Fruit fly (Drosophila melanogaster) whole organism, embryonic: ENCODE data around the gene Zir.

Experiments
- Asciz ChIP-seq: fragments of 200-800 bp; sonication (Bioruptor generic); optimal IDR thresholded peaks from 2 replicates; lab custom pipeline; 2017; ENCODE audit warnings: missing biosample characterization, mild to moderate bottlenecking, missing genetic modification characterization, missing genetic modification reagents
- Atf3 ChIP-seq: fragments of 200-800 bp; sonication (Bioruptor generic); optimal IDR thresholded peaks from 3 replicates; lab custom pipeline; 2016; ENCODE audit warnings: missing biosample characterization, missing genetic modification characterization
- B-H2 ChIP-seq: fragments of 200-800 bp; sonication (Bioruptor generic); optimal IDR thresholded peaks from 2 replicates; lab custom pipeline; 2018; ENCODE audit warnings: missing biosample characterization, mild to moderate bottlenecking, missing genetic modification characterization
- Bdp1 ChIP-seq: fragments of 200-800 bp; sonication (Bioruptor generic); optimal IDR thresholded peaks from 3 replicates; lab custom pipeline; 2016; ENCODE audit warnings: missing biosample characterization, missing genetic modification characterization
- C15 ChIP-seq: fragments of 200-800 bp; sonication (Bioruptor generic); IDR thresholded peaks from 3 replicates; pipeline ENCODE4 v1.3.6; 2022; ENCODE audit warnings: missing biosample characterization, missing genetic modification characterization
- CG10543 ChIP-seq: fragments of 200-800 bp; sonication (Bioruptor generic); optimal IDR thresholded peaks from 3 replicates; lab custom pipeline; 2017; ENCODE audit warnings: missing biosample characterization, mild to moderate bottlenecking, missing genetic modification characterization, moderate library complexity
- CG15479 ChIP-seq: fragments of 200-800 bp; sonication (Bioruptor generic); optimal IDR thresholded peaks from 3 replicates; lab custom pipeline; 2019; ENCODE audit warnings: missing biosample characterization, mild to moderate bottlenecking, missing genetic modification characterization, moderate library complexity
- CG1602 ChIP-seq: fragments of 200-800 bp; sonication (Bioruptor generic); optimal IDR thresholded peaks from 3 replicates; lab custom pipeline; 2016; ENCODE audit warnings: missing biosample characterization, missing genetic modification characterization
- CG1647 ChIP-seq: fragments of 200-800 bp; sonication (Bioruptor generic); optimal IDR thresholded peaks from 3 replicates; lab custom pipeline; 2016; ENCODE audit warnings: missing biosample characterization, missing genetic modification characterization
- CG17328 ChIP-seq: fragments of 200-800 bp; sonication (Bioruptor generic); IDR thresholded peaks from 2 replicates; pipeline ENCODE4 v1.3.6; 2022; ENCODE audit warnings: missing biosample characterization, missing genetic modification characterization
- CG18599 ChIP-seq: fragments of 200-800 bp; sonication (Bioruptor generic); optimal IDR thresholded peaks from 3 replicates; lab custom pipeline; 2017; ENCODE audit warnings: missing biosample characterization, missing genetic modification characterization, mild to moderate bottlenecking, moderate library complexity, missing genetic modification reagents
- CG30403 ChIP-seq: fragments of 200-800 bp; sonication (Bioruptor generic); optimal IDR thresholded peaks from 3 replicates; lab custom pipeline; 2016; ENCODE audit warnings: missing biosample characterization, missing genetic modification characterization
- CG31224 ChIP-seq: fragments of 200-800 bp; sonication (Bioruptor generic); IDR thresholded peaks from 2 replicates; pipeline ENCODE4 v1.3.6; 2022; ENCODE audit warnings: missing biosample characterization, missing genetic modification characterization
- CG3847 ChIP-seq: fragments of 200-800 bp; sonication (Bioruptor generic); IDR thresholded peaks from 2 replicates; pipeline ENCODE4 v1.3.6; 2022; ENCODE audit warnings: missing biosample characterization, missing genetic modification characterization
- CG42726 ChIP-seq: fragments of 200-800 bp; sonication (Bioruptor generic); IDR thresholded peaks from 2 replicates; pipeline ENCODE4 v1.3.6; 2022; ENCODE audit warnings: missing biosample characterization, missing genetic modification characterization; ENCODE audit not compliant: partially characterized antibody
- CG4360 ChIP-seq: fragments of 200-800 bp; sonication (Bioruptor generic); IDR thresholded peaks from 2 replicates; pipeline ENCODE4 v1.3.6; 2022; ENCODE audit warnings: missing biosample characterization, missing genetic modification characterization
- CG5245 ChIP-seq: fragments of 200-800 bp; sonication (Bioruptor generic); optimal IDR thresholded peaks from 3 replicates; lab custom pipeline; 2016; ENCODE audit warnings: missing biosample characterization, missing genetic modification characterization
- CG6683 ChIP-seq: fragments of 200-800 bp; sonication (Bioruptor generic); optimal IDR thresholded peaks from 2 replicates; lab custom pipeline; 2017; ENCODE audit warnings: missing biosample characterization, mild to moderate bottlenecking, missing genetic modification characterization, missing genetic modification reagents
- CG6854 ChIP-seq: fragments of 200-800 bp; sonication (Bioruptor generic); optimal IDR thresholded peaks from 3 replicates; lab custom pipeline; 2017; ENCODE audit warnings: missing biosample characterization, mild to moderate bottlenecking, missing genetic modification characterization
- CG7271 ChIP-seq: fragments of 200-800 bp; sonication (Bioruptor generic); optimal IDR thresholded peaks from 2 replicates; lab custom pipeline; 2018; ENCODE audit warnings: missing biosample characterization, mild to moderate bottlenecking, missing genetic modification characterization, moderate library complexity
- CG7963 ChIP-seq: fragments of 200-800 bp; sonication (Bioruptor generic); IDR thresholded peaks from 3 replicates; pipeline ENCODE4 v1.3.6; 2022; ENCODE audit warnings: missing biosample characterization, missing genetic modification characterization; ENCODE audit not compliant: partially characterized antibody
- CG9437 ChIP-seq: fragments of 200-800 bp; sonication (Bioruptor generic); optimal IDR thresholded peaks from 2 replicates; lab custom pipeline; 2018; ENCODE audit warnings: missing biosample characterization, mild to moderate bottlenecking, missing genetic modification characterization
- CG9797 ChIP-seq: fragments of 200-800 bp; sonication (Bioruptor generic); optimal IDR thresholded peaks from 3 replicates; lab custom pipeline; 2018; ENCODE audit warnings: missing biosample characterization, mild to moderate bottlenecking, missing genetic modification characterization
- CoRest ChIP-seq: fragments of 200-800 bp; sonication (Bioruptor generic); optimal IDR thresholded peaks from 3 replicates; lab custom pipeline; 2018; ENCODE audit warnings: missing biosample characterization, mild to moderate bottlenecking, missing genetic modification characterization, moderate library complexity
- D ChIP-seq, 2 experiments: fragments of 200-800 bp in 1 of 2; fragments of >200 bp in 1 of 2; sonication (Bioruptor generic) in 1 of 2; optimal IDR thresholded peaks; 2 replicates in 1 of 2; 3 replicates in 1 of 2; lab custom pipeline; 2017; ENCODE audit warnings: mild to moderate bottlenecking in 1 of 2, missing biosample characterization in 1 of 2, missing genetic modification characterization in 1 of 2, missing genetic modification reagents in 1 of 2
- Dp ChIP-seq: fragments of 200-800 bp; sonication (Bioruptor generic); optimal IDR thresholded peaks from 2 replicates; lab custom pipeline; 2018; ENCODE audit warnings: missing biosample characterization, mild to moderate bottlenecking, missing genetic modification characterization, moderate library complexity
- H15 ChIP-seq: fragments of 200-800 bp; sonication (Bioruptor generic); IDR thresholded peaks from 3 replicates; pipeline ENCODE4 v1.3.6; 2022; ENCODE audit warnings: missing biosample characterization, missing genetic modification characterization
- Hr3 ChIP-seq: fragments of 200-800 bp; sonication (Bioruptor generic); optimal IDR thresholded peaks from 3 replicates; lab custom pipeline; 2016; ENCODE audit warnings: missing biosample characterization, missing genetic modification characterization
- NK7.1 ChIP-seq: fragments of 200-800 bp; sonication (Bioruptor generic); optimal IDR thresholded peaks from 3 replicates; lab custom pipeline; 2016; ENCODE audit warnings: missing biosample characterization, missing genetic modification characterization
- NfI ChIP-seq: fragments of 200-800 bp; sonication (Bioruptor generic); optimal IDR thresholded peaks from 3 replicates; lab custom pipeline; 2018; ENCODE audit warnings: missing biosample characterization, mild to moderate bottlenecking, missing genetic modification characterization, moderate library complexity
- btn ChIP-seq: fragments of 200-800 bp; sonication (Bioruptor generic); optimal IDR thresholded peaks from 2 replicates; lab custom pipeline; 2016; ENCODE audit warnings: missing biosample characterization, missing genetic modification characterization
- dmrt11E ChIP-seq: fragments of 200-800 bp; sonication (Bioruptor generic); optimal IDR thresholded peaks from 3 replicates; lab custom pipeline; 2018; ENCODE audit warnings: missing biosample characterization, mild to moderate bottlenecking, missing genetic modification characterization, moderate library complexity
- dysf ChIP-seq: fragments of 200-800 bp; sonication (Bioruptor generic); IDR thresholded peaks from 3 replicates; pipeline ENCODE4 v1.3.6; 2022; ENCODE audit warnings: missing biosample characterization, missing genetic modification characterization
- fd102C ChIP-seq: fragments of 200-800 bp; sonication (Bioruptor generic); optimal IDR thresholded peaks from 2 replicates; lab custom pipeline; 2018; ENCODE audit warnings: missing biosample characterization, mild to moderate bottlenecking, missing genetic modification characterization, moderate library complexity
- fru ChIP-seq: fragments of >200 bp; optimal IDR thresholded peaks from 2 replicates; lab custom pipeline; 2017
- gcm2 ChIP-seq: fragments of 200-800 bp; sonication (Bioruptor generic); optimal IDR thresholded peaks from 2 replicates; lab custom pipeline; 2016; ENCODE audit warnings: missing biosample characterization, missing genetic modification characterization
- grau ChIP-seq: fragments of 200-800 bp; optimal IDR thresholded peaks from 3 replicates; lab custom pipeline; 2019; ENCODE audit warnings: missing biosample characterization, mild to moderate bottlenecking, missing genetic modification characterization, moderate library complexity
- hbn ChIP-seq: fragments of 200-800 bp; sonication (Bioruptor generic); IDR thresholded peaks from 2 replicates; pipeline ENCODE4 v1.3.6; 2022; ENCODE audit warnings: missing biosample characterization, missing genetic modification characterization; ENCODE audit not compliant: partially characterized antibody
- ken ChIP-seq: fragments of 200-800 bp; sonication (Bioruptor generic); IDR thresholded peaks from 3 replicates; pipeline ENCODE4 v1.3.6; 2022; ENCODE audit warnings: missing biosample characterization, missing genetic modification characterization
- nau ChIP-seq: fragments of 200-800 bp; sonication (Bioruptor generic); optimal IDR thresholded peaks from 3 replicates; lab custom pipeline; 2017; ENCODE audit warnings: missing biosample characterization, mild to moderate bottlenecking, missing genetic modification characterization, missing genetic modification reagents
- nerfin-2 ChIP-seq: fragments of 200-800 bp; sonication (Bioruptor generic); IDR thresholded peaks from 2 replicates; pipeline ENCODE4 v1.3.6; 2022; ENCODE audit warnings: missing biosample characterization, missing genetic modification characterization; ENCODE audit not compliant: partially characterized antibody
- pfk ChIP-seq: fragments of 200-800 bp; sonication (Bioruptor generic); optimal IDR thresholded peaks from 2 replicates; lab custom pipeline; 2018; ENCODE audit warnings: missing biosample characterization, mild to moderate bottlenecking, missing genetic modification characterization, moderate library complexity
- prd ChIP-seq, 3 experiments: fragments of >200 bp in 2 of 3; fragments of 200-800 bp in 1 of 3; sonication (Bioruptor generic) in 1 of 3; optimal IDR thresholded peaks in 2 of 3; IDR thresholded peaks in 1 of 3; 2 replicates in 2 of 3; 3 replicates in 1 of 3; pipeline versions ENCODE4 v1.3.6 to Lab custom; 2017 to 2022; ENCODE audit warnings: missing biosample characterization in 1 of 3, missing genetic modification characterization in 1 of 3
- pros ChIP-seq: fragments of 200-800 bp; sonication (Bioruptor generic); optimal IDR thresholded peaks from 3 replicates; lab custom pipeline; 2019; ENCODE audit warnings: missing biosample characterization, mild to moderate bottlenecking, missing genetic modification characterization, moderate library complexity
- ro ChIP-seq: fragments of 200-800 bp; sonication (Bioruptor generic); IDR thresholded peaks from 2 replicates; pipeline ENCODE4 v1.3.6; 2022; ENCODE audit warnings: missing biosample characterization, missing genetic modification characterization
- sc ChIP-seq, 3 experiments: fragments of >200 bp in 2 of 3; fragments of 200-800 bp in 1 of 3; sonication (Bioruptor generic) in 1 of 3; optimal IDR thresholded peaks; 2 replicates in 2 of 3; 3 replicates in 1 of 3; lab custom pipeline; 2017; ENCODE audit warnings: mild to moderate bottlenecking in 1 of 3, missing biosample characterization in 1 of 3, missing genetic modification characterization in 1 of 3, missing genetic modification reagents in 1 of 3
- sim ChIP-seq: fragments of 200-800 bp; sonication (Bioruptor generic); IDR thresholded peaks from 2 replicates; pipeline ENCODE4 v1.3.6; 2022; ENCODE audit warnings: missing biosample characterization, missing genetic modification characterization
- trem ChIP-seq: fragments of 200-800 bp; optimal IDR thresholded peaks from 3 replicates; lab custom pipeline; 2019; ENCODE audit warnings: missing biosample characterization, mild to moderate bottlenecking, missing genetic modification characterization, moderate library complexity
- vvl ChIP-seq: fragments of 200-800 bp; sonication (Bioruptor generic); IDR thresholded peaks from 2 replicates; pipeline ENCODE4 v1.3.6; 2022; ENCODE audit warnings: missing biosample characterization, missing genetic modification characterization
- zen2 ChIP-seq: fragments of 200-800 bp; sonication (Bioruptor generic); IDR thresholded peaks from 3 replicates; pipeline ENCODE4 v1.3.6; 2022; ENCODE audit warnings: missing biosample characterization, missing genetic modification characterization; ENCODE audit not compliant: partially characterized antibody

Gene Zir

DNA sequence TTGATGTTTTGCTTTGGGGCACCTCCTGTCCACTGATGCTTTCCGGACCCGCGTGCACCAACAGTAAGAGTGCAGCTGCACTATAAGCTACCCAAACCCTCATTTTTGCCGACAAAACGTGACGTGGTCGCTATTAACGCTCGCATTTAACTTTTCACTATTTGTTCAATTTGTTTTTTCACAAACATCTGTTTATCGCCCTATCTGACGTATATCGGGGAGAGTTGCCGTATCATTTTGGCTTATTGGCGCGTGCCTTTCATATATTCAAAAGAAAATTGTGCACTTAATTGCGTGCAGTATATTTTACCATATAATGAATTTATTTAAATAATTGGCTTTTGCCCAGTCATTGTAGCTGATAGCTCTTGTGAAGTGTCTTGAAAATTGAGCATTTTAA, 12.0 kb downstream of the Zir start, which contains the start of the genes Nhe1 and Sam-S (continued):
- TF ChIP-seq NfI (GFP tag; lab: Kevin White, UChicago) (no peak), CG7271 (no peak), CG10543 (no peak), CG4360 (GFP tag; lab: Robert Waterston, UW) (no peak), CG31224 (GFP tag; lab: Robert Waterston, UW) (no peak), pros (GFP tag; lab: Kevin White, UChicago) (no peak), CG1647 (no peak), zen2 (GFP tag; lab: Robert Waterston, UW) (no peak), vvl (GFP tag; lab: Robert Waterston, UW) (no peak), dmrt11E (no peak), CG6683 (no peak), grau (tag; lab: Kevin White, UChicago) (no peak), trem (tag; lab: Kevin White, UChicago) (peak; percentile 9), NK7.1 (GFP tag; lab: Kevin White, UChicago) (no peak), B-H2 (GFP tag; lab: Kevin White, UChicago) (no peak), Atf3 (GFP tag; lab: Kevin White, UChicago) (no peak), CG6854 (GFP tag; lab: Kevin White, UChicago) (no peak), fru (lab: Kevin White, UChicago) (no peak), nau (GFP tag; lab: Kevin White, UChicago) (no peak), Bdp1 (GFP tag; lab: Kevin White, UChicago) (no peak), CoRest (tag; lab: Kevin White, UChicago) (no peak), CG9797 (GFP tag; lab: Kevin White, UChicago) (no peak), Asciz (GFP tag; lab: Kevin White, UChicago) (no peak), dysf (GFP tag; lab: Robert Waterston, UW) (no peak), Dp (GFP tag; lab: Kevin White, UChicago) (peak; percentile 83), C15 (GFP tag; lab: Robert Waterston, UW) (no peak), CG5245 (GFP tag; lab: Kevin White, UChicago) (no peak), CG7963 (GFP tag; lab: Robert Waterston, UW) (no peak), fd102C (GFP tag; lab: Kevin White, UChicago) (no peak), CG18599 (no peak), ken (GFP tag; lab: Robert Waterston, UW) (no peak), CG1602 (GFP tag; lab: Kevin White, UChicago) (no peak), CG42726 (GFP tag; lab: Robert Waterston, UW) (no peak), btn (GFP tag; lab: Kevin White, UChicago) (no peak), D (optimal IDR thresholded peaks at IDR 0.05; lab: Kevin White, UChicago) (no peak), D (GFP tag; optimal IDR thresholded peaks at IDR 0.05; lab: Kevin White, UChicago) (no peak), H15 (GFP tag; lab: Robert Waterston, UW) (no peak), Hr3 (GFP tag; lab: Kevin White, UChicago) (no peak), CG9437 (GFP tag; lab: Kevin White, UChicago) (no peak), hbn (GFP tag; lab: Robert Waterston, UW) (no peak), pfk (GFP tag; lab: Kevin White, UChicago) (no peak), CG3847 (no peak), CG30403 (no peak), CG17328 (GFP tag; lab: Robert Waterston, UW) (no peak), CG15479 (GFP tag; lab: Kevin White, UChicago) (no peak), ro (GFP tag; lab: Robert Waterston, UW) (no peak), sim (no peak), nerfin-2 (GFP tag; lab: Robert Waterston, UW) (0 out of 2 replicates have a peak, but pooled peaks have one; percentile 39), gcm2 (GFP tag; lab: Kevin White, UChicago) (no peak), sc (optimal IDR thresholded peaks at IDR 0.05; lab: Kevin White, UChicago) (no peak), sc (GFP tag; optimal IDR thresholded peaks at IDR 0.05; lab: Kevin White, UChicago) (no peak), prd (optimal IDR thresholded peaks at IDR 0.05; lab: Kevin White, UChicago) (no peak), prd (GFP tag; IDR thresholded peaks at IDR 0.05; lab: Robert Waterston, UW) (no peak)
